Fruit fly (Drosophila melanogaster) whole organism, prepupa: Measurements from ENCODE around the gene Epp.

Source experiments
- Blimp-1 ChIP-seq: fragments of 200-800 bp; sonication (Bioruptor generic); optimal IDR thresholded peaks from 3 replicates; lab custom pipeline; 2017; ENCODE audit warnings: missing biosample characterization, missing genetic modification characterization, mild to moderate bottlenecking, moderate library complexity, missing genetic modification reagents
- CG10631 ChIP-seq: fragments of 200-800 bp; sonication (Bioruptor generic); optimal IDR thresholded peaks from 2 replicates; lab custom pipeline; 2016; ENCODE audit warnings: missing biosample characterization, missing genetic modification characterization
- CG10669 ChIP-seq: fragments of 200-800 bp; sonication (Bioruptor generic); optimal IDR thresholded peaks from 3 replicates; lab custom pipeline; 2018; ENCODE audit warnings: missing biosample characterization, mild to moderate bottlenecking, missing genetic modification characterization, moderate library complexity
- CG11762 ChIP-seq: fragments of 200-800 bp; sonication (Bioruptor generic); optimal IDR thresholded peaks from 3 replicates; lab custom pipeline; 2016; ENCODE audit warnings: missing biosample characterization, missing genetic modification characterization; ENCODE audit not compliant: insufficient read depth
- CG15336 ChIP-seq: fragments of 200-800 bp; sonication (Bioruptor generic); IDR thresholded peaks from 2 replicates; pipeline ENCODE4 v1.3.6; 2022; ENCODE audit warnings: missing biosample characterization, missing genetic modification characterization
- CG1621 ChIP-seq: fragments of 200-800 bp; sonication (Bioruptor generic); optimal IDR thresholded peaks from 3 replicates; lab custom pipeline; 2018; ENCODE audit warnings: missing biosample characterization, mild to moderate bottlenecking, missing genetic modification characterization
- CG16779 ChIP-seq: fragments of 200-800 bp; sonication (Bioruptor generic); optimal IDR thresholded peaks from 3 replicates; lab custom pipeline; 2017; ENCODE audit warnings: missing biosample characterization, mild to moderate bottlenecking, missing genetic modification characterization
- CG3032 ChIP-seq: fragments of 200-800 bp; optimal IDR thresholded peaks from 2 replicates; lab custom pipeline; 2019; ENCODE audit warnings: missing biosample characterization, mild to moderate bottlenecking, missing genetic modification characterization, moderate library complexity
- CG32006 ChIP-seq: fragments of 200-800 bp; sonication (Bioruptor generic); optimal IDR thresholded peaks from 3 replicates; lab custom pipeline; 2017; ENCODE audit warnings: missing biosample characterization, mild to moderate bottlenecking, missing genetic modification characterization
- CG3919 ChIP-seq: fragments of 200-800 bp; sonication (Bioruptor generic); optimal IDR thresholded peaks from 3 replicates; lab custom pipeline; 2016; ENCODE audit warnings: missing biosample characterization, missing genetic modification characterization
- CG4318 ChIP-seq: fragments of 200-800 bp; sonication (Bioruptor generic); optimal IDR thresholded peaks from 3 replicates; lab custom pipeline; 2017; ENCODE audit warnings: missing biosample characterization, mild to moderate bottlenecking, missing genetic modification characterization
- CG6163 ChIP-seq: fragments of 200-800 bp; sonication (Bioruptor generic); IDR thresholded peaks from 3 replicates; pipeline ENCODE4 v1.3.6; 2022; ENCODE audit warnings: missing biosample characterization, missing genetic modification characterization
- CG6792 ChIP-seq: fragments of 200-800 bp; sonication (Bioruptor generic); optimal IDR thresholded peaks from 3 replicates; lab custom pipeline; 2016; ENCODE audit warnings: missing biosample characterization, missing genetic modification characterization
- CG6854 ChIP-seq: fragments of 200-800 bp; sonication (Bioruptor generic); optimal IDR thresholded peaks from 2 replicates; lab custom pipeline; 2017; ENCODE audit warnings: missing biosample characterization, mild to moderate bottlenecking, missing genetic modification characterization
- CG7368 ChIP-seq: fragments of 200-800 bp; sonication (Bioruptor generic); optimal IDR thresholded peaks from 3 replicates; lab custom pipeline; 2016; ENCODE audit warnings: missing biosample characterization, missing genetic modification characterization
- CG8119 ChIP-seq: fragments of 200-800 bp; sonication (Bioruptor generic); IDR thresholded peaks from 3 replicates; pipeline ENCODE4 v1.3.6; 2022; ENCODE audit warnings: missing biosample characterization, missing genetic modification characterization
- CG8632 ChIP-seq: fragments of 200-800 bp; sonication (Bioruptor generic); optimal IDR thresholded peaks from 3 replicates; lab custom pipeline; 2016; ENCODE audit warnings: missing biosample characterization, missing genetic modification characterization
- Eip75B ChIP-seq: fragments of 200-800 bp; sonication (Bioruptor generic); optimal IDR thresholded peaks from 3 replicates; lab custom pipeline; 2016; ENCODE audit warnings: missing biosample characterization, missing genetic modification characterization
- Eip78C ChIP-seq: fragments of 200-800 bp; sonication (Bioruptor generic); peaks from one replicate; lab custom pipeline; 2016; ENCODE audit warnings: missing biosample characterization, missing genetic modification characterization
- Eip93F ChIP-seq: fragments of 200-800 bp; sonication (Bioruptor generic); optimal IDR thresholded peaks from 2 replicates; lab custom pipeline; 2016; ENCODE audit warnings: missing biosample characterization, mild to moderate bottlenecking, missing genetic modification characterization
- Ets21C ChIP-seq: fragments of 200-800 bp; sonication (Bioruptor generic); optimal IDR thresholded peaks from 3 replicates; lab custom pipeline; 2016; ENCODE audit warnings: missing biosample characterization, missing genetic modification characterization
- Ets96B ChIP-seq: fragments of 200-800 bp; optimal IDR thresholded peaks from 2 replicates; lab custom pipeline; 2019; ENCODE audit warnings: missing biosample characterization, mild to moderate bottlenecking, missing genetic modification characterization, moderate library complexity
- Hr39 ChIP-seq: fragments of 200-800 bp; sonication (Bioruptor generic); optimal IDR thresholded peaks from 2 replicates; lab custom pipeline; 2016; ENCODE audit warnings: missing biosample characterization, missing genetic modification characterization
- Met ChIP-seq: fragments of 200-800 bp; sonication (Bioruptor generic); optimal IDR thresholded peaks from 3 replicates; lab custom pipeline; 2016; ENCODE audit warnings: missing biosample characterization, missing genetic modification characterization
- OdsH ChIP-seq: fragments of 200-800 bp; sonication (Bioruptor generic); optimal IDR thresholded peaks from 3 replicates; lab custom pipeline; 2016; ENCODE audit warnings: missing biosample characterization, missing genetic modification characterization
- Sox102F ChIP-seq: fragments of 200-800 bp; sonication (Bioruptor generic); optimal IDR thresholded peaks from 2 replicates; lab custom pipeline; 2016; ENCODE audit warnings: missing biosample characterization, mild to moderate bottlenecking, missing genetic modification characterization
- Sox15 ChIP-seq: fragments of 200-800 bp; sonication (Bioruptor generic); optimal IDR thresholded peaks from 3 replicates; lab custom pipeline; 2016; ENCODE audit warnings: missing biosample characterization, missing genetic modification characterization
- acj6 ChIP-seq: fragments of 200-800 bp; sonication (Bioruptor generic); optimal IDR thresholded peaks from 3 replicates; lab custom pipeline; 2016; ENCODE audit warnings: missing biosample characterization, missing genetic modification characterization
- dac ChIP-seq: fragments of 200-800 bp; sonication (Bioruptor generic); optimal IDR thresholded peaks from 2 replicates; lab custom pipeline; 2017; ENCODE audit warnings: missing biosample characterization, mild to moderate bottlenecking, missing genetic modification characterization
- dsx ChIP-seq: fragments of 200-800 bp; optimal IDR thresholded peaks from 3 replicates; lab custom pipeline; 2019; ENCODE audit warnings: missing biosample characterization, mild to moderate bottlenecking, missing genetic modification characterization, moderate library complexity; ENCODE audit not compliant: poor library complexity, severe bottlenecking
- eg ChIP-seq: fragments of 200-800 bp; sonication (Bioruptor generic); IDR thresholded peaks from 3 replicates; pipeline ENCODE4 v1.3.6; 2022; ENCODE audit warnings: missing biosample characterization, missing genetic modification characterization
- esn ChIP-seq: fragments of 200-800 bp; sonication (Bioruptor generic); optimal IDR thresholded peaks from 2 replicates; lab custom pipeline; 2016; ENCODE audit warnings: missing biosample characterization, mild to moderate bottlenecking, missing genetic modification characterization, moderate library complexity
- fd59A ChIP-seq: fragments of 200-800 bp; sonication (Bioruptor generic); optimal IDR thresholded peaks from 2 replicates; lab custom pipeline; 2017; ENCODE audit warnings: missing biosample characterization, mild to moderate bottlenecking, missing genetic modification characterization, missing genetic modification reagents
- fd85E ChIP-seq: fragments of 200-800 bp; sonication (Bioruptor generic); optimal IDR thresholded peaks from 3 replicates; lab custom pipeline; 2016; ENCODE audit warnings: missing biosample characterization, missing genetic modification characterization
- fkh ChIP-seq: fragments of 200-800 bp; sonication (Bioruptor generic); optimal IDR thresholded peaks from 3 replicates; lab custom pipeline; 2017; ENCODE audit warnings: missing biosample characterization, mild to moderate bottlenecking, missing genetic modification characterization, moderate library complexity
- net ChIP-seq: fragments of 200-800 bp; sonication (Bioruptor generic); optimal IDR thresholded peaks from 3 replicates; lab custom pipeline; 2016; ENCODE audit warnings: missing biosample characterization, missing genetic modification characterization
- salr ChIP-seq, 2 experiments: fragments of 200-800 bp; sonication (Bioruptor generic); optimal IDR thresholded peaks; 3 replicates each; lab custom pipeline; 2016 to 2018; ENCODE audit warnings: missing biosample characterization in 2 of 2, missing genetic modification characterization in 2 of 2, mild to moderate bottlenecking in 1 of 2
- spab ChIP-seq: fragments of 200-800 bp; sonication (Bioruptor generic); optimal IDR thresholded peaks from 2 replicates; lab custom pipeline; 2017; ENCODE audit warnings: missing biosample characterization, mild to moderate bottlenecking, missing genetic modification characterization, missing genetic modification reagents
- ss ChIP-seq, 2 experiments: fragments of 200-800 bp; sonication (Bioruptor generic); optimal IDR thresholded peaks; 2 replicates in 1 of 2; 3 replicates in 1 of 2; lab custom pipeline; 2017 to 2018; ENCODE audit warnings: mild to moderate bottlenecking in 2 of 2, missing biosample characterization in 2 of 2, missing genetic modification characterization in 2 of 2, moderate library complexity in 1 of 2
- svp ChIP-seq: fragments of 200-800 bp; sonication (Bioruptor generic); peaks from one replicate; lab custom pipeline; 2016; ENCODE audit warnings: missing biosample characterization, missing genetic modification characterization
- topi ChIP-seq: fragments of 200-800 bp; sonication (Bioruptor generic); optimal IDR thresholded peaks from 3 replicates; lab custom pipeline; 2016; ENCODE audit warnings: missing biosample characterization, missing genetic modification characterization
- vri ChIP-seq: fragments of 200-800 bp; sonication (Bioruptor generic); optimal IDR thresholded peaks from 3 replicates; lab custom pipeline; 2016; ENCODE audit warnings: missing biosample characterization, mild to moderate bottlenecking, missing genetic modification characterization

Epp gene

dm6 chr3R:23942965-23943413 is 49.7 kb downstream of the Epp start, which contains the start of gene Gdh:
TSS of gene Gdh (minus strand) at chr3R:23943101.
- no peak for TF ChIP-seq CG7368 (GFP tag; lab: Kevin White, UChicago)
- no peak for TF ChIP-seq Eip93F
- no peak for TF ChIP-seq CG6792 (GFP tag; lab: Kevin White, UChicago)
- TF ChIP-seq esn (GFP tag; lab: Kevin White, UChicago), result peak; percentile 29
- no peak for TF ChIP-seq dac (GFP tag; lab: Kevin White, UChicago)
- TF ChIP-seq CG32006 (GFP tag; lab: Kevin White, UChicago), result no peak
- peak; percentile 65 for TF ChIP-seq CG6854 (GFP tag; lab: Kevin White, UChicago)
- no peak for TF ChIP-seq OdsH
- TF ChIP-seq fd85E (GFP tag; lab: Kevin White, UChicago), result no peak
- TF ChIP-seq CG6163 (GFP tag; lab: Robert Waterston, UW), result peak; percentile 43; the same call in 2 of the 3 replicates
- peak; percentile 49; the same call in 2 of the 3 replicates for TF ChIP-seq CG8119 (GFP tag; lab: Robert Waterston, UW)
- TF ChIP-seq Hr39 (GFP tag; lab: Kevin White, UChicago), result no peak
- peak; percentile 13 for TF ChIP-seq CG3032 (tag; lab: Kevin White, UChicago)
- TF ChIP-seq topi, result peak; percentile 28
- peak; percentile 40 for TF ChIP-seq CG16779 (tag; lab: Kevin White, UChicago)
- no peak for TF ChIP-seq Sox15 (GFP tag; lab: Kevin White, UChicago)
- no peak for TF ChIP-seq Met
- TF ChIP-seq fkh (GFP tag; lab: Kevin White, UChicago), result no peak
- peak; percentile 70; the same call in 2 of the 3 replicates for TF ChIP-seq eg (GFP tag; lab: Robert Waterston, UW)
- TF ChIP-seq CG10669, result no peak
- TF ChIP-seq vri (GFP tag; lab: Kevin White, UChicago), result peak; percentile 51
- TF ChIP-seq CG10631 (GFP tag; lab: Kevin White, UChicago), result no peak
- no peak for TF ChIP-seq acj6
- TF ChIP-seq spab (GFP tag; lab: Kevin White, UChicago), result no peak
- TF ChIP-seq CG11762 (GFP tag; lab: Kevin White, UChicago), result no peak
- TF ChIP-seq CG4318 (GFP tag; lab: Kevin White, UChicago), result no peak
- TF ChIP-seq CG8632 (GFP tag; lab: Kevin White, UChicago), result no peak
- TF ChIP-seq Blimp-1 (GFP tag; lab: Kevin White, UChicago), result no peak
- no peak for TF ChIP-seq fd59A (GFP tag; lab: Kevin White, UChicago)
- peak; percentile 15 for TF ChIP-seq dsx (GFP tag; lab: Kevin White, UChicago)
- TF ChIP-seq salr (GFP tag; optimal IDR thresholded peaks at IDR 0.05; lab: Kevin White, UChicago), result no peak
- TF ChIP-seq Sox102F (GFP tag; lab: Kevin White, UChicago), result peak; percentile 31
- peak; percentile 11 for TF ChIP-seq CG1621 (tag; lab: Kevin White, UChicago)
- peak; percentile 62 for TF ChIP-seq Eip78C (GFP tag; lab: Kevin White, UChicago)
- TF ChIP-seq CG15336 (GFP tag; lab: Robert Waterston, UW), result peak; percentile 48; the same call in 1 of the 2 replicates
- no peak for TF ChIP-seq Ets96B (tag; lab: Kevin White, UChicago)
- TF ChIP-seq svp (GFP tag; lab: Kevin White, UChicago), result peak; percentile 78
- TF ChIP-seq Ets21C, result no peak
- no peak for TF ChIP-seq CG3919 (GFP tag; lab: Kevin White, UChicago)
- TF ChIP-seq ss (GFP tag; optimal IDR thresholded peaks at IDR 0.05; lab: Kevin White, UChicago), result peak; percentile 30 to 40
- peak; percentile 20 for TF ChIP-seq Eip75B (GFP tag; lab: Kevin White, UChicago)
- TF ChIP-seq net (GFP tag; lab: Kevin White, UChicago), result peak; percentile 45
- TF ChIP-seq, all 60 proteins: peak for 18
